Worm (Caenorhabditis elegans) whole organism, late embryonic: ENCODE measurements around the gene slc-25A10.

ENCODE experiments used
- C08G9.2 ChIP-seq: sonication (generic microtip); optimal IDR thresholded peaks from 2 replicates; lab custom pipeline; 2016; ENCODE audit warnings: mild to moderate bottlenecking, missing genetic modification characterization, moderate library complexity, missing compliant biosample characterization
- F13H6.1 ChIP-seq: sonication (generic microtip); optimal IDR thresholded peaks from 2 replicates; lab custom pipeline; 2016; ENCODE audit warnings: missing genetic modification characterization, missing compliant biosample characterization
- K09A11.1 ChIP-seq: sonication (generic microtip); optimal IDR thresholded peaks from 2 replicates; lab custom pipeline; 2017; ENCODE audit warnings: antibody characterized with exemption, mild to moderate bottlenecking, missing genetic modification characterization, missing compliant biosample characterization; ENCODE audit not compliant: insufficient read depth
- ahr-1 ChIP-seq: sonication (generic microtip); optimal IDR thresholded peaks from 2 replicates; lab custom pipeline; 2016; ENCODE audit warnings: missing genetic modification characterization, missing compliant biosample characterization
- ama-1 ChIP-seq: fragments of 150-350 bp; optimal IDR thresholded peaks from 2 replicates; lab custom pipeline; 2014
- ceh-14 ChIP-seq: sonication (generic microtip); optimal IDR thresholded peaks from 2 replicates; lab custom pipeline; 2016; ENCODE audit warnings: missing genotype, missing genetic modification characterization, missing compliant biosample characterization
- ceh-19 ChIP-seq: fragments of 200-800 bp; sonication (Bioruptor generic); optimal IDR thresholded peaks from 2 replicates; lab custom pipeline; 2018; ENCODE audit warnings: mild to moderate bottlenecking, missing genetic modification characterization, missing compliant biosample characterization
- ceh-2 ChIP-seq: sonication (generic microtip); optimal IDR thresholded peaks from 2 replicates; lab custom pipeline; 2016; ENCODE audit warnings: missing genotype, missing genetic modification characterization, missing compliant biosample characterization
- ceh-24 ChIP-seq: sonication (generic microtip); optimal IDR thresholded peaks from 2 replicates; lab custom pipeline; 2016; ENCODE audit warnings: mild to moderate bottlenecking, missing genetic modification characterization, missing compliant biosample characterization
- ceh-31 ChIP-seq: sonication (generic microtip); optimal IDR thresholded peaks from 2 replicates; lab custom pipeline; 2016; ENCODE audit warnings: missing genetic modification characterization, missing compliant biosample characterization
- ceh-34 ChIP-seq: sonication (generic microtip); optimal IDR thresholded peaks from 2 replicates; lab custom pipeline; 2016; ENCODE audit warnings: mild to moderate bottlenecking, missing genetic modification characterization, missing compliant biosample characterization
- ceh-45 ChIP-seq: fragments of 200-800 bp; sonication (Bioruptor generic); IDR thresholded peaks from 2 replicates; pipeline ENCODE4 v1.3.6; 2022; ENCODE audit warnings: missing genetic modification reagents, missing genetic modification characterization, missing compliant biosample characterization
- ceh-6 ChIP-seq: fragments of 200-800 bp; sonication (Bioruptor generic); optimal IDR thresholded peaks from 2 replicates; lab custom pipeline; 2018; ENCODE audit warnings: mild to moderate bottlenecking, missing genetic modification characterization, missing compliant biosample characterization
- ceh-9 ChIP-seq: sonication (generic microtip); optimal IDR thresholded peaks from 2 replicates; lab custom pipeline; 2016; ENCODE audit warnings: mild to moderate bottlenecking, missing genetic modification characterization, inconsistent platforms, missing compliant biosample characterization
- che-1 ChIP-seq: sonication (generic microtip); optimal IDR thresholded peaks from 2 replicates; lab custom pipeline; 2016; ENCODE audit warnings: mild to moderate bottlenecking, missing genetic modification characterization, missing compliant biosample characterization
- dve-1 ChIP-seq: sonication (generic microtip); optimal IDR thresholded peaks from 2 replicates; lab custom pipeline; 2017; ENCODE audit warnings: antibody characterized with exemption, mild to moderate bottlenecking, missing genetic modification characterization, missing compliant biosample characterization
- elt-2 ChIP-seq: sonication (generic microtip); optimal IDR thresholded peaks from 2 replicates; lab custom pipeline; 2016; ENCODE audit warnings: missing genetic modification reagents, missing genetic modification characterization, missing compliant biosample characterization
- ets-4 ChIP-seq: sonication (generic microtip); optimal IDR thresholded peaks from 2 replicates; lab custom pipeline; 2016; ENCODE audit warnings: missing genetic modification characterization, missing compliant biosample characterization
- fkh-10 ChIP-seq: fragments of 150-350 bp; optimal IDR thresholded peaks from 2 replicates; lab custom pipeline; 2014; ENCODE audit warnings: missing biosample characterization, missing genetic modification reagents, missing genetic modification characterization
- fkh-6 ChIP-seq: sonication (generic microtip); optimal IDR thresholded peaks from 2 replicates; lab custom pipeline; 2016; ENCODE audit warnings: missing genetic modification characterization, missing compliant biosample characterization
- hlh-13 ChIP-seq: fragments of 200-800 bp; sonication (Bioruptor generic); optimal IDR thresholded peaks from 2 replicates; lab custom pipeline; 2018; ENCODE audit warnings: mild to moderate bottlenecking, missing genetic modification characterization, missing compliant biosample characterization
- hlh-30 ChIP-seq: sonication (generic microtip); optimal IDR thresholded peaks from 2 replicates; lab custom pipeline; 2017; ENCODE audit warnings: antibody characterized with exemption, missing genetic modification characterization, missing compliant biosample characterization; ENCODE audit not compliant: insufficient read depth
- hlh-8 ChIP-seq: sonication (generic microtip); optimal IDR thresholded peaks from 2 replicates; lab custom pipeline; 2016; ENCODE audit warnings: missing genotype, missing genetic modification characterization, missing compliant biosample characterization
- madf-2 ChIP-seq: sonication (generic microtip); optimal IDR thresholded peaks from 2 replicates; lab custom pipeline; 2017; ENCODE audit warnings: missing genetic modification characterization, missing compliant biosample characterization
- mec-3 ChIP-seq: sonication (generic microtip); optimal IDR thresholded peaks from 2 replicates; lab custom pipeline; 2016; ENCODE audit warnings: borderline replicate concordance, missing genetic modification characterization, missing compliant biosample characterization
- nfya-1 ChIP-seq: sonication (generic microtip); optimal IDR thresholded peaks from 2 replicates; lab custom pipeline; 2017; ENCODE audit warnings: missing genetic modification characterization, mild to moderate bottlenecking, missing compliant biosample characterization, antibody characterized with exemption, moderate library complexity
- nhr-11 ChIP-seq: fragments of 150-350 bp; optimal IDR thresholded peaks from 2 replicates; lab custom pipeline; 2014; ENCODE audit warnings: missing biosample characterization, missing genetic modification characterization
- odd-2 ChIP-seq: sonication (generic microtip); optimal IDR thresholded peaks from 2 replicates; lab custom pipeline; 2017; ENCODE audit warnings: antibody characterized with exemption, mild to moderate bottlenecking, missing genetic modification characterization, missing compliant biosample characterization
- pag-3 ChIP-seq: sonication (generic microtip); optimal IDR thresholded peaks from 2 replicates; lab custom pipeline; 2016; ENCODE audit warnings: missing compliant biosample characterization, missing genetic modification characterization, borderline replicate concordance
- pax-1 ChIP-seq: fragments of 150-350 bp; optimal IDR thresholded peaks from 2 replicates; lab custom pipeline; 2014; ENCODE audit warnings: missing biosample characterization, missing genetic modification characterization
- pha-2 ChIP-seq: sonication (generic microtip); optimal IDR thresholded peaks from 2 replicates; lab custom pipeline; 2017; ENCODE audit warnings: mild to moderate bottlenecking, missing genetic modification characterization, missing compliant biosample characterization
- pha-4 ChIP-seq: fragments of 150-350 bp; optimal IDR thresholded peaks from 2 replicates; lab custom pipeline; 2018; ENCODE audit warnings: missing biosample characterization, missing genetic modification reagents, missing genetic modification characterization
- pqm-1 ChIP-seq: sonication (generic microtip); optimal IDR thresholded peaks from 2 replicates; lab custom pipeline; 2016; ENCODE audit warnings: missing genetic modification characterization, missing compliant biosample characterization
- pros-1 ChIP-seq: fragments of 150-350 bp; optimal IDR thresholded peaks from 2 replicates; lab custom pipeline; 2014; ENCODE audit warnings: missing biosample characterization, missing genetic modification reagents, missing genetic modification characterization
- rnt-1 ChIP-seq: sonication (generic microtip); optimal IDR thresholded peaks from 2 replicates; lab custom pipeline; 2016; ENCODE audit warnings: missing genetic modification characterization, missing compliant biosample characterization
- sdc-2 ChIP-seq: sonication (generic microtip); optimal IDR thresholded peaks from 2 replicates; lab custom pipeline; 2016; ENCODE audit warnings: missing genotype, missing genetic modification characterization, missing compliant biosample characterization
- sox-2 ChIP-seq: fragments of 200-800 bp; sonication (Bioruptor generic); IDR thresholded peaks from 2 replicates; pipeline ENCODE4 v1.3.6; 2022; ENCODE audit warnings: missing genetic modification reagents, missing genetic modification characterization, missing compliant biosample characterization
- syd-9 ChIP-seq: sonication (generic microtip); optimal IDR thresholded peaks from 2 replicates; lab custom pipeline; 2016; ENCODE audit warnings: mild to moderate bottlenecking, missing genetic modification characterization, moderate library complexity, missing compliant biosample characterization
- ttx-3 ChIP-seq: sonication (generic microtip); optimal IDR thresholded peaks from 2 replicates; lab custom pipeline; 2016; ENCODE audit warnings: missing genetic modification reagents, missing genetic modification characterization, missing compliant biosample characterization
- unc-42 ChIP-seq: sonication (generic microtip); optimal IDR thresholded peaks from 2 replicates; lab custom pipeline; 2016; ENCODE audit warnings: missing genotype, missing genetic modification characterization, missing compliant biosample characterization
- unc-55 ChIP-seq: sonication (generic microtip); optimal IDR thresholded peaks from 2 replicates; lab custom pipeline; 2017; ENCODE audit warnings: missing biosample characterization, missing genetic modification reagents, missing genetic modification characterization
- unc-86 ChIP-seq: sonication (generic microtip); optimal IDR thresholded peaks from 2 replicates; lab custom pipeline; 2016; ENCODE audit warnings: missing genetic modification characterization, missing compliant biosample characterization
- ztf-16 ChIP-seq: sonication (generic microtip); optimal IDR thresholded peaks from 2 replicates; lab custom pipeline; 2017; ENCODE audit warnings: missing genetic modification characterization, missing compliant biosample characterization

Gene slc-25A10

ce11 chrX:6728820-6729396 is 3.4 kb upstream of the slc-25A10 start:
- TF ChIP-seq unc-42 (peak; percentile 24), ceh-14 (tag; lab: Kevin White, UChicago) (no peak)

ce11 chrX:6722966-6723365 is 2.5 kb downstream of the slc-25A10 start, which contains the start of gene smf-1:
TSS of gene smf-1 (minus strand) at chrX:6723066.
- no peak for TF ChIP-seq madf-2 (tag; lab: Kevin White, UChicago)
- TF ChIP-seq rnt-1 (tag; lab: Kevin White, UChicago), result no peak
- TF ChIP-seq odd-2 (tag; lab: Kevin White, UChicago), result no peak
- TF ChIP-seq pax-1 (tag; lab: Kevin White, UChicago), result no peak
- no peak for TF ChIP-seq ama-1 (lab: Kevin White, UChicago)
- no peak for TF ChIP-seq ceh-45 (GFP tag; lab: Robert Waterston, UW)
- no peak for TF ChIP-seq ceh-6 (GFP tag; lab: Kevin White, UChicago)
- TF ChIP-seq pha-4 (tag; lab: Kevin White, UChicago), result no peak
- no peak for TF ChIP-seq ceh-24 (tag; lab: Kevin White, UChicago)
- no peak for TF ChIP-seq unc-86 (tag; lab: Kevin White, UChicago)
- TF ChIP-seq unc-55, result no peak
- no peak for TF ChIP-seq elt-2 (tag; lab: Kevin White, UChicago)
- no peak for TF ChIP-seq C08G9.2 (tag; lab: Kevin White, UChicago)
- no peak for TF ChIP-seq fkh-6 (tag; lab: Kevin White, UChicago)
- TF ChIP-seq sox-2 (GFP tag; lab: Robert Waterston, UW), result no peak
- TF ChIP-seq nhr-11 (tag; lab: Kevin White, UChicago), result no peak

ce11 chrX:6718595-6718994 is 6.9 kb downstream of the slc-25A10 start, which contains the start of gene smf-2:
TSS of gene smf-2 (minus strand) at chrX:6718695.
- TF ChIP-seq nhr-11 (tag; lab: Kevin White, UChicago) (no peak), syd-9 (tag; lab: Kevin White, UChicago) (no peak), ceh-31 (tag; lab: Kevin White, UChicago) (no peak), ets-4 (no peak), unc-86 (tag; lab: Kevin White, UChicago) (no peak)

ce11 chrX:6713277-6713676 is 12.2 kb downstream of the slc-25A10 start, which contains the start of gene nas-11:
TSS of gene nas-11 (plus strand) at chrX:6713577.
- no peak for TF ChIP-seq unc-86 (tag; lab: Kevin White, UChicago)
- no peak for TF ChIP-seq pqm-1 (tag; lab: Kevin White, UChicago)
- no peak for TF ChIP-seq che-1 (tag; lab: Kevin White, UChicago)
- TF ChIP-seq ttx-3 (tag; lab: Kevin White, UChicago), result no peak
- no peak for TF ChIP-seq ceh-34 (tag; lab: Kevin White, UChicago)
- no peak for TF ChIP-seq ets-4
- no peak for TF ChIP-seq ceh-19
- no peak for TF ChIP-seq mec-3
- no peak for TF ChIP-seq dve-1 (tag; lab: Kevin White, UChicago)
- TF ChIP-seq K09A11.1 (tag; lab: Kevin White, UChicago), result no peak
- no peak for TF ChIP-seq nfya-1 (tag; lab: Kevin White, UChicago)
- no peak for TF ChIP-seq pha-2
- TF ChIP-seq elt-2 (tag; lab: Kevin White, UChicago), result no peak
- no peak for TF ChIP-seq ahr-1 (tag; lab: Kevin White, UChicago)

- TF ChIP-seq sdc-2 (tag; lab: Kevin White, UChicago), result no peak
- no peak for TF ChIP-seq mec-3
- no peak for TF ChIP-seq syd-9 (tag; lab: Kevin White, UChicago)
- no peak for TF ChIP-seq ceh-2 (tag; lab: Kevin White, UChicago)
- TF ChIP-seq pros-1 (tag; lab: Kevin White, UChicago), result no peak
- TF ChIP-seq hlh-8, result no peak
- TF ChIP-seq nhr-11 (tag; lab: Kevin White, UChicago), result no peak
- TF ChIP-seq ceh-9, result no peak
- TF ChIP-seq ceh-14 (tag; lab: Kevin White, UChicago), result no peak
- no peak for TF ChIP-seq ztf-16 (tag; lab: Kevin White, UChicago)
- no peak for TF ChIP-seq pax-1 (tag; lab: Kevin White, UChicago)
- TF ChIP-seq madf-2 (tag; lab: Kevin White, UChicago), result no peak
- TF ChIP-seq hlh-13 (GFP tag; lab: Kevin White, UChicago), result no peak
- TF ChIP-seq hlh-30 (tag; lab: Kevin White, UChicago), result no peak
- TF ChIP-seq K09A11.1 (tag; lab: Kevin White, UChicago), result no peak
- no peak for TF ChIP-seq F13H6.1 (tag; lab: Kevin White, UChicago)
- no peak for TF ChIP-seq odd-2 (tag; lab: Kevin White, UChicago)
- TF ChIP-seq pag-3 (tag; lab: Kevin White, UChicago), result no peak
- no peak for TF ChIP-seq fkh-10 (GFP tag; lab: Kevin White, UChicago)
- no peak for TF ChIP-seq unc-55
Measured at ce11 chrX:6709238-6709637, 16.2 kb downstream of the slc-25A10 start, which contains the start of gene acr-3. TSS of gene acr-3 (plus strand) at chrX:6709538.
